Worm (Caenorhabditis elegans) whole organism, L4/young adult: ENCODE data around the gene F08G2.4.
"Not testable (repeated sequence)": the region's sequence is repeated elsewhere in the genome, so short reads cannot be mapped to it uniquely, and the experiment has no call there.

Experiments
- W03F9.2 ChIP-seq: fragments of 150-350 bp; optimal IDR thresholded peaks from 2 replicates; lab custom pipeline; 2014; ENCODE audit warnings: missing biosample characterization, missing genetic modification characterization
- dao-5 ChIP-seq: sonication (generic microtip); optimal IDR thresholded peaks from 2 replicates; lab custom pipeline; 2016; ENCODE audit warnings: missing genotype, missing genetic modification characterization, moderate library complexity, missing compliant biosample characterization
- him-1 ChIP-seq: sonication (generic microtip); optimal IDR thresholded peaks from 2 replicates; lab custom pipeline; 2016; ENCODE audit warnings: missing genotype, missing genetic modification reagents, missing genetic modification characterization, missing compliant biosample characterization

F08G2.4 gene

DNA sequence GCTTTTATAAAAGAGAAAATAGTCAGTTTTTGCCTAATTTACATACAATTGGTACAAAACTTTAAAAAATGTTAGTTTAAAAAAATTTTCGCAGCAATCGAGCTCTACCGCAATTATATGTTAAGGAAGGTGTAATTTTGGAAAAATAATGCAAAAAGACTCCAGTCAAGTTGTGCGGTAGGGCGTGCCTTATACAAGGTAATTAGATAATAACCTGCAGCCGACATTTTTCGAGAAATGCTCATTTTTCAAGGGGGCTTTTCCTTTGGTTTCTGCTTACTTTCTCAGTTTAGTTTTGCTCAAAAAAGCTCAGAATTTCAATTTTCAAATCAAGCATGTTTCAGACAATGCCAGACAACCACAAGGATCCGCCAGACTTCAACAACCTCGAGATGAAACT is at the start of gene F08G2.4:
Gene F08G2.4, plus strand, starts transcription at position 348 of the 400 bp plus-strand sequence.
- TF ChIP-seq W03F9.2 = no peak
- TF ChIP-seq dao-5 = no peak
- TF ChIP-seq him-1 = no peak

DNA sequence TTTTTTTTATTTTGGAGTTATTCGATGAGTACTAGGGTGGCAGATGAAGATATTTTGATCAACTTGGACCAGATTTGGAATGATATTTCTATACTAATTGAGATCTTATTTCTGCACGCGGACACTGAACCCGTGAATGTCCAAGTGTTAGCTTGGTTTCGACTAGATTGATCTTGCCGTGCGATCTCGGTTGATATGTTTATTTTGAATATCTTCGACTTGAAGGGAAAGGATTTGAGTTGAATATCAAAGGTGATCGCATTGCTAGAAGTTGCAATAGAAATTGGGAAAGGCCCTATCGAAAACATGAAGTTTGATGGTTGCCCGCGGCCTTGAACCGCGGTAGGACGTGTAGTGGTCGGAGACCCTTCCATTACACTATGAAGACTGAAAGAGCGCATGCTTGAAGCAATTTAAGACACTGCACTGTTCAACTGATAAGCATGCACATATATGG is 49.6 kb upstream of the F08G2.4 start:
- TF ChIP-seq W03F9.2 (no peak), dao-5 (peak; percentile 59), him-1 (no peak)

- no peak for TF ChIP-seq W03F9.2
- no peak for TF ChIP-seq dao-5
- no peak for TF ChIP-seq him-1
Observed at ce11 chrII:13783880-13784279, 46.5 kb upstream of the F08G2.4 start, which contains the start of gene C01B9.4. C01B9.4 (minus strand) TSS chrII:13783980.

DNA sequence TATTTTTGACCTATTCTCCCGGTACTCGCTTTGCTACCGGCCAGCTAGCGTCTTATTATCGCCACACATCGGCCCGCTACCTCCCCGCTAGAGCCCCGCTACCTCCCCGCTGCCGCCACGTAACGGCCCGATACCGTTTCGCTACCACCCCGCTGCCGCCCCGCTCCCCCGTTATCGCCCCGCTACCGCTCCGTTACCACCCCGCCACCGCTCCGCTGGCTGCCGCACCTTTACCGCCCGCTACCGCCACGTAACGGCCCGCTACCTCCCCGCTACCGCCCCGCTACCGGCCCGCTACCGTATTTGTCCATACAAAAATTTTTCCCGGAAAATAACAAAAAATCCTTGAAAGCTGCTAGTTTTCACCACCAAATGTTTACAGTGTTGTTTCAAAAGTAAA is 44.8 kb upstream of the F08G2.4 start:
- TF ChIP-seq W03F9.2 (no peak), him-1 (no peak), dao-5 (no peak)

DNA sequence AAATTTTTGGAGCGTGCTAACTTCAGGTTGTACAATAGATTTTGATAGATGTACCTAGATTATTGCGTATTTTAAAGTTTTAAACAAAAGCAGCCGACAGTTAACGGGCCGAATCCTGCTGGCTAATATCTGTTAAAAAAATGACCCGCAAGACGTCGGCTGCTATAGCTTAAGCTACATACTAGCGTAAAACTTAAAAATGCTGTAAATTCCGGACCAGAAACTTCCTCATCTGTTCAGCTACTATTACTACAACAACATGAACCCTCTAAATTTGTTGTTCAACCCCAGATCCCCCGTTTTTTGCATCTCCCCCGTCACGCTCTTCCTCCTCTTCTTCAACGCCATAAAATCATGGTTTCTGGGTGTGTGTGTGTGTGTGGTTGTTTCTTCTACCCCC is 43.5 kb upstream of the F08G2.4 start:
- TF ChIP-seq dao-5 (no peak), him-1 (no peak), W03F9.2 (no peak)

DNA sequence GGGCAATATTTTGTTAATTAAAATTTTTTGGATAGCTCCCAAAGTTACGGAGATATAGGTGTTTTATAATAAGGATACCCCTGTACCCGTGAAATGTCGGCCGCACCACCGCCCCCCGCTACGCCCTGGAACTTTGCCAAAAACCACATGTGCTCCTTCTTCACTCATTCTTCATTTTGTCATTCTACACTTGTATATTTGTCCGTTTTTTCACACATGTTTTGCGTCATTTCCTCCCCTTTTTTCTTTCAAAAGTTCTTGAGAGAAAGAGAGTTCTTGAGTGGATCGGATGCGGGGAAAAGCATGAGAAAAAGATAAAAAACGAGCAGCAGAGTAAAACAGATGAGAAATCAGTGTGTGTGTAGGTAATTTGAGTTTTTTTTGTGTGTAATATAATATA is 41.6 kb upstream of the F08G2.4 start:
- no peak for TF ChIP-seq dao-5
- TF ChIP-seq W03F9.2 = no peak
- TF ChIP-seq him-1 = no peak

DNA sequence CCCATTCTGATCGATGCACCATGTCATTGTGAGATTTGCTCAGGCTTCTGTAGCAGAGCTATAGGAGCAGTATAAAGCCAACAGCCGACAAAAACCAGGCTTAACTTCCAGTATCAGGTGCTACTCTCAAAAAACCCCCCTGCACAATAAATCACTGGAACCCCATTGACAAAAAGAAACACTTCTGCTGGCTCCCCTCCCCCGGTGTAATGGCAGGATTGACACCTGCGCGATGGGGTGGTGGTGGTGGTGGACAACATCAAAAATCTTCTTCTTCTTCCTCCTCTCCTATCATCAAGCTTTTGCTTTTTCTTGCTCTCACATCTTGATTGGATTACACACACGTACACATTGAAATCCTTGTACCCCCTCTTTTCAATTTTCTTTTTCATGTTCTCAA is 40.7 kb upstream of the F08G2.4 start:
- TF ChIP-seq him-1 = no peak
- no peak for TF ChIP-seq dao-5
- TF ChIP-seq W03F9.2 = no peak

DNA sequence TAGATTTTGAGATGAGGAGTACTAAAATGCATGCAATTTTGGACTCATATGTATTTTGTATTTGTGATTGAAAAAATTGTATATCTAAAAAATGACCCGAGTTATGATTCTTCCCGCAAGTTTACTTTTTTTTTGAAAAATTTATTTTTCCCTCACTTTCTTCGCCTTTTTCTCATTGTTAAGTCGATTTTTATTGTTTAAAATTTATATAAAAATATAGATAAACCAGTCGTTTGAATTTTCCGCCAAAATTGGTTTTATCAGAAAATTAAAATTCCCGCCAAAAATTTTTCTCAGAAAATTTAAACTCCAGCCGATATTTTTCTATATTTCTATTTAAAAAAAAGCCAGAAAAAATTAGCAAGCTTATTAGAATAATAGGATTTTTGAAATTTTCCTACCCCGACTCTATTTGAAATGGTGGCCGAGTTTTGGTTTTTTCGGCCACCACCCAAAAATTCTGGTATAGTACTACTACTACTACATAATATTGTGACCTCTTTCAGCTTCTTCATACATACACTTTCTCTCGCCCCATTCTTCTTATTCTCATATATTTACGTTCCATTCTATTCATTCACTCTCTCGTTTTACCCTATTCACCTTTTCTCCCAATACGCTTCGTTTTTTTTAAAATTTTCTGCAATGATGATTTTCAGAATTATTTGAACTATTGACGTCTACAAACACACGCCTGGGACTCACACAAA is 38.7 kb upstream of the F08G2.4 start, which contains the start of gene ZK131.11:
Gene ZK131.11, plus strand, starts transcription at position 660 of the 710 bp plus-strand sequence.
- no peak for TF ChIP-seq W03F9.2
- TF ChIP-seq dao-5 = no peak
- no peak for TF ChIP-seq him-1

- no peak for TF ChIP-seq W03F9.2
- no peak for TF ChIP-seq dao-5
- no peak for TF ChIP-seq him-1
Observed at ce11 chrII:13795160-13795559, 35.2 kb upstream of the F08G2.4 start.

ce11 chrII:13796312-13796711 is 34.1 kb upstream of the F08G2.4 start:
- TF ChIP-seq W03F9.2 (no peak), dao-5 (no peak), him-1 (no peak)

ce11 chrII:13806269-13806668 is 24.1 kb upstream of the F08G2.4 start:
- TF ChIP-seq him-1 = no peak
- TF ChIP-seq dao-5 = no peak
- no peak for TF ChIP-seq W03F9.2

ce11 chrII:13812335-13812734 is 18.1 kb upstream of the F08G2.4 start:
- TF ChIP-seq W03F9.2 (no peak), him-1 (no peak), dao-5 (no peak)

ce11 chrII:13813413-13813812 is 17.0 kb upstream of the F08G2.4 start:
- TF ChIP-seq him-1 (no peak), W03F9.2 (no peak), dao-5 (no peak)

DNA sequence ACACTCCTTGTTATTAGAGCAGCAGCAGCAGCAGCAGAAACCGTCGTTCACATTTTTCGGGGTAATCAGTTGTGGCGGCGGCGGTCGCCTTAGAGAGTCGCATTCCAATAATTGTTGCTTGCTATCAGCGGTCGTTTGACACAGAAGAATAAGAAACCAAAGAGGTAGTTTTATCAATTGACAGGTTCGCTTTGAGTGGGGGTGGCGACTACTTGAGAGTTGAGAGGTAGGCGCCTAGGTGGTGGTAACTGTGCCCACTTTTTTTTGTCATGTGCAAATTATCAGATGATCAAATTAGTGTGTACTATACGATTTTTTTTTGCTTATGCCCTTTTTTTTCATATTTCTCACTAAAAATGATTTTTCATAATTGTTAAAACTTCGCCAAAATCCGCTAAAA is 16.5 kb upstream of the F08G2.4 start:
- no peak for TF ChIP-seq W03F9.2

DNA sequence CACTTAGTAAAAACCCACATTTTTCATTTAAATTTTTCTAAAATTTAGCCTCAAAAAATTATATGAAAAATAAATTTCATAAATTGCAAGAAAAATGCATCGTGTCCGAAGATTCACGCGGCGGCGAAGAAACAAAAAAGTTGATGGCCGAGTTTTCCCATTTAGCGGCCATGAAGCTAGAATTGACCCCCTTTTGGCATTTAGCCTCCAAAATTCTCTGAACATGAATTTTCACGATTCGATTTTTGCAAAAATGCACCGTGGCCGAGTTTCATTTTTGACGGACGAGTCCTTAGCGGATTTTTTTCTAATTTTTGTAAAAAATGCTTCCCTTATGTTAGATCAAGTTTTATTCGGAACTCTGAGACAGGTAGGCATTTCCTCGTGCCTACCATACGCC is 14.9 kb upstream of the F08G2.4 start:
- TF ChIP-seq dao-5 (no peak), W03F9.2 (no peak), him-1 (no peak)

ce11 chrII:13818043-13818442 is 12.4 kb upstream of the F08G2.4 start, which contains the start of gene his-16:
his-16 (minus strand) TSS chrII:13818143.
- TF ChIP-seq W03F9.2, dao-5, him-1: not testable (repeated sequence)

ce11 chrII:13828597-13828996 is 1.8 kb upstream of the F08G2.4 start, which contains the start of gene his-42:
his-42 (minus strand) TSS chrII:13828697.
- TF ChIP-seq W03F9.2 = no peak
- TF ChIP-seq dao-5 = no peak
- TF ChIP-seq him-1 = no peak
